Worm (Caenorhabditis elegans) whole organism, midembryonic: ENCODE measurements around the gene E04F6.9.

Source experiments
- T22C8.4 ChIP-seq: fragments of 200-800 bp; sonication (Bioruptor generic); IDR thresholded peaks from 2 replicates; pipeline ENCODE4 v1.3.6; 2022; ENCODE audit warnings: missing genetic modification characterization, missing compliant biosample characterization
- klf-2 ChIP-seq: fragments of 200-800 bp; sonication (Bioruptor generic); conservative IDR thresholded peaks from 2 replicates; pipeline ENCODE4 v1.3.6; 2022; ENCODE audit warnings: missing genetic modification reagents, missing genetic modification characterization, missing compliant biosample characterization
- ref-1 ChIP-seq: fragments of 200-800 bp; sonication (Bioruptor generic); conservative IDR thresholded peaks from 2 replicates; pipeline ENCODE4 v1.3.6; 2022; ENCODE audit warnings: missing genetic modification reagents, missing genetic modification characterization, missing compliant biosample characterization

DNA sequence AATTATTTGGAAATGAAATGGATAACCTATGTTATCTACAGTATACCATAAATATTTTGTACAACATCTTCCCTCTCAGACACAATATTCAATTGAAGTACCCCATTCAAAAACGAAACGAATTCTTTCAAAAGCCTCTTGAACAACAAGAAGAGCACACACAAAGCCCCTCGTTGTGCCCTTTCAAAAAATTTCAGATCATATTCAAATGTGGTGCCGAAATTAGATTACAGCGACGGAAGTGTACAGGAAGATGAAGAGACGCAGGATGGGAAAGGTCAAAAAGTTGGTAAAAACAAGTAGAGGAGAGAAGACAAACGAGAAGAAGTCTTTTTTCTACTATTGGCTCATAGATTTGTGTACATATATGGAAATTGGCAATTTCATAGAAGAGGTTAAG lies 35.9 kb downstream of the E04F6.9 start:
- TF ChIP-seq klf-2 (GFP tag; lab: Robert Waterston, UW) (no peak), ref-1 (no peak), T22C8.4 (GFP tag; lab: Robert Waterston, UW) (no peak)
